Fruit fly (Drosophila melanogaster) whole organism, embryonic: ENCODE measurements around the gene Sec5.

Source experiments
- Abd-B ChIP-seq: fragments of 200-800 bp; sonication (Bioruptor generic); optimal IDR thresholded peaks from 2 replicates; lab custom pipeline; 2018; ENCODE audit warnings: missing biosample characterization, mild to moderate bottlenecking, missing genetic modification characterization, moderate library complexity
- Awh ChIP-seq: fragments of 200-800 bp; sonication (Bioruptor generic); IDR thresholded peaks from 2 replicates; pipeline ENCODE4, ENCODE4 v1.3.6; 2022; ENCODE audit warnings: missing biosample characterization, missing genetic modification characterization
- BEAF-32 ChIP-seq: fragments of 200-800 bp; sonication (Bioruptor generic); optimal IDR thresholded peaks from 3 replicates; lab custom pipeline; 2017; ENCODE audit warnings: missing biosample characterization, missing genetic modification characterization, mild to moderate bottlenecking, moderate library complexity, missing genetic modification reagents
- Bteb2 ChIP-seq: fragments of 200-800 bp; sonication (Bioruptor generic); optimal IDR thresholded peaks from 2 replicates; lab custom pipeline; 2016; ENCODE audit warnings: missing biosample characterization, missing genetic modification characterization
- CG11093 ChIP-seq: fragments of 200-800 bp; sonication (Bioruptor generic); IDR thresholded peaks from 3 replicates; pipeline ENCODE4 v1.3.6; 2022; ENCODE audit warnings: missing biosample characterization, missing genetic modification characterization
- CG11504 ChIP-seq: fragments of 200-800 bp; sonication (Bioruptor generic); optimal IDR thresholded peaks from 3 replicates; lab custom pipeline; 2019; ENCODE audit warnings: missing biosample characterization, mild to moderate bottlenecking, missing genetic modification characterization, moderate library complexity
- CG12219 ChIP-seq: fragments of 200-800 bp; sonication (Bioruptor generic); optimal IDR thresholded peaks from 3 replicates; lab custom pipeline; 2018; ENCODE audit warnings: missing biosample characterization, mild to moderate bottlenecking, missing genetic modification characterization
- CG12391 ChIP-seq: fragments of 200-800 bp; sonication (Bioruptor generic); optimal IDR thresholded peaks from 3 replicates; lab custom pipeline; 2018; ENCODE audit warnings: missing biosample characterization, mild to moderate bottlenecking, missing genetic modification characterization, moderate library complexity
- CG15011 ChIP-seq: fragments of 200-800 bp; sonication (Bioruptor generic); optimal IDR thresholded peaks from 3 replicates; lab custom pipeline; 2018; ENCODE audit warnings: missing biosample characterization, mild to moderate bottlenecking, missing genetic modification characterization
- CG15601 ChIP-seq: fragments of 200-800 bp; sonication (Bioruptor generic); optimal IDR thresholded peaks from 3 replicates; lab custom pipeline; 2019; ENCODE audit warnings: missing biosample characterization, mild to moderate bottlenecking, missing genetic modification characterization, moderate library complexity
- CG17328 ChIP-seq: fragments of 200-800 bp; sonication (Bioruptor generic); IDR thresholded peaks from 2 replicates; pipeline ENCODE4 v1.3.6; 2022; ENCODE audit warnings: missing biosample characterization, missing genetic modification characterization
- CG17802 ChIP-seq: fragments of 200-800 bp; sonication (Bioruptor generic); optimal IDR thresholded peaks from 2 replicates; lab custom pipeline; 2018; ENCODE audit warnings: missing biosample characterization, mild to moderate bottlenecking, missing genetic modification characterization, moderate library complexity
- CG2129 ChIP-seq: fragments of 200-800 bp; sonication (Bioruptor generic); IDR thresholded peaks from 2 replicates; pipeline ENCODE4 v1.3.6; 2022; ENCODE audit warnings: missing biosample characterization, missing genetic modification characterization; ENCODE audit not compliant: partially characterized antibody
- CG2202 ChIP-seq: fragments of 200-800 bp; sonication (Bioruptor generic); optimal IDR thresholded peaks from 2 replicates; lab custom pipeline; 2018; ENCODE audit warnings: missing biosample characterization, mild to moderate bottlenecking, missing genetic modification characterization
- CG34224 ChIP-seq: fragments of 200-800 bp; sonication (Bioruptor generic); IDR thresholded peaks from 3 replicates; pipeline ENCODE4 v1.3.6; 2022; ENCODE audit warnings: missing biosample characterization, missing genetic modification characterization; ENCODE audit not compliant: partially characterized antibody
- CG34422 ChIP-seq: fragments of 200-800 bp; sonication (Bioruptor generic); IDR thresholded peaks from 3 replicates; pipeline ENCODE4 v1.3.6; 2022; ENCODE audit warnings: missing biosample characterization, missing genetic modification characterization
- CG3995 ChIP-seq: fragments of 200-800 bp; sonication (Bioruptor generic); optimal IDR thresholded peaks from 3 replicates; lab custom pipeline; 2016; ENCODE audit warnings: missing biosample characterization, missing genetic modification characterization
- CG5180 ChIP-seq: fragments of 200-800 bp; sonication (Bioruptor generic); optimal IDR thresholded peaks from 3 replicates; lab custom pipeline; 2017; ENCODE audit warnings: missing biosample characterization, missing genetic modification characterization, mild to moderate bottlenecking, moderate library complexity, missing genetic modification reagents
- CG6254 ChIP-seq: fragments of 200-800 bp; sonication (Bioruptor generic); optimal IDR thresholded peaks from 3 replicates; lab custom pipeline; 2017; ENCODE audit warnings: mild to moderate bottlenecking, missing biosample characterization, missing genetic modification reagents, missing genetic modification characterization
- CG8290 ChIP-seq, 3 experiments: fragments of 200-800 bp; sonication (Bioruptor generic); optimal IDR thresholded peaks; 2 replicates each; lab custom pipeline; 2016 to 2019; ENCODE audit warnings: missing biosample characterization in 3 of 3, missing genetic modification characterization in 3 of 3, mild to moderate bottlenecking in 2 of 3, moderate library complexity in 1 of 3
- CG8388 ChIP-seq: fragments of 200-800 bp; sonication (Bioruptor generic); optimal IDR thresholded peaks from 2 replicates; lab custom pipeline; 2019; ENCODE audit warnings: missing biosample characterization, mild to moderate bottlenecking, missing genetic modification characterization, moderate library complexity
- CG8944 ChIP-seq: fragments of 200-800 bp; sonication (Bioruptor generic); optimal IDR thresholded peaks from 3 replicates; lab custom pipeline; 2016; ENCODE audit warnings: missing biosample characterization, missing genetic modification characterization
- HLH4C ChIP-seq: fragments of 200-800 bp; sonication (Bioruptor generic); IDR thresholded peaks from 3 replicates; pipeline ENCODE4 v1.3.6; 2022; ENCODE audit warnings: missing biosample characterization, missing genetic modification characterization; ENCODE audit not compliant: partially characterized antibody
- Hr51 ChIP-seq, 2 experiments: fragments of 200-800 bp; sonication (Bioruptor generic); optimal IDR thresholded peaks; 2 replicates in 1 of 2; 3 replicates in 1 of 2; lab custom pipeline; 2016 to 2018; ENCODE audit warnings: missing biosample characterization in 2 of 2, missing genetic modification characterization in 2 of 2, mild to moderate bottlenecking in 1 of 2, moderate library complexity in 1 of 2
- Lhr ChIP-seq: fragments of 200-800 bp; sonication (Bioruptor generic); optimal IDR thresholded peaks from 3 replicates; lab custom pipeline; 2017; ENCODE audit warnings: mild to moderate bottlenecking, missing biosample characterization, missing genetic modification reagents, missing genetic modification characterization
- Oli ChIP-seq: fragments of 200-800 bp; sonication (Bioruptor generic); optimal IDR thresholded peaks from 2 replicates; lab custom pipeline; 2018; ENCODE audit warnings: missing biosample characterization, mild to moderate bottlenecking, missing genetic modification characterization, moderate library complexity
- PHDP ChIP-seq: fragments of 200-800 bp; sonication (Bioruptor generic); optimal IDR thresholded peaks from 3 replicates; lab custom pipeline; 2018; ENCODE audit warnings: missing biosample characterization, mild to moderate bottlenecking, missing genetic modification characterization, moderate library complexity
- Six4 ChIP-seq: fragments of 200-800 bp; sonication (Bioruptor generic); optimal IDR thresholded peaks from 2 replicates; lab custom pipeline; 2016; ENCODE audit warnings: missing biosample characterization, missing genetic modification characterization
- Usf ChIP-seq: fragments of 200-800 bp; sonication (Bioruptor generic); optimal IDR thresholded peaks from 2 replicates; lab custom pipeline; 2017; ENCODE audit warnings: missing genotype, missing biosample characterization, missing genetic modification characterization
- ap ChIP-seq: fragments of 200-800 bp; sonication (Bioruptor generic); IDR thresholded peaks from 2 replicates; pipeline ENCODE4 v1.3.6; 2022; ENCODE audit warnings: missing biosample characterization, missing genetic modification characterization
- ato ChIP-seq: fragments of 200-800 bp; sonication (Bioruptor generic); IDR thresholded peaks from 2 replicates; pipeline ENCODE4 v1.3.6; 2022; ENCODE audit warnings: missing biosample characterization, missing genetic modification characterization; ENCODE audit not compliant: partially characterized antibody
- bbx ChIP-seq: fragments of 200-800 bp; sonication (Bioruptor generic); IDR thresholded peaks from 2 replicates; pipeline ENCODE4 v1.3.6; 2022; ENCODE audit warnings: missing biosample characterization, missing genetic modification characterization; ENCODE audit not compliant: partially characterized antibody
- bcd ChIP-seq: fragments of 200-800 bp; sonication (Bioruptor generic); optimal IDR thresholded peaks from 2 replicates; lab custom pipeline; 2017; ENCODE audit warnings: missing biosample characterization, mild to moderate bottlenecking, missing genetic modification characterization
- dpn ChIP-seq, 2 experiments: fragments of 200-800 bp; sonication (Bioruptor generic); optimal IDR thresholded peaks; 3 replicates each; lab custom pipeline; 2016; ENCODE audit warnings: missing biosample characterization in 2 of 2, missing genetic modification characterization in 2 of 2
- gsb ChIP-seq: fragments of 200-800 bp; sonication (Bioruptor generic); IDR thresholded peaks from 2 replicates; pipeline ENCODE4 v1.3.6; 2022; ENCODE audit warnings: missing biosample characterization, missing genetic modification characterization
- hb ChIP-seq: fragments of 200-800 bp; sonication (Bioruptor generic); IDR thresholded peaks from 3 replicates; pipeline ENCODE4 v1.3.6; 2022; ENCODE audit warnings: missing biosample characterization, missing genetic modification characterization; ENCODE audit not compliant: partially characterized antibody
- jing ChIP-seq: fragments of 200-800 bp; sonication (Bioruptor generic); optimal IDR thresholded peaks from 2 replicates; lab custom pipeline; 2018; ENCODE audit warnings: missing biosample characterization, mild to moderate bottlenecking, missing genetic modification characterization
- lov ChIP-seq, 2 experiments: fragments of 200-800 bp in 1 of 2; fragments of >200 bp in 1 of 2; sonication (Bioruptor generic) in 1 of 2; IDR thresholded peaks in 1 of 2; optimal IDR thresholded peaks in 1 of 2; 2 replicates in 1 of 2; 3 replicates in 1 of 2; pipeline versions ENCODE4 v1.3.6 to Lab custom; 2017 to 2022; ENCODE audit warnings: missing biosample characterization in 1 of 2, missing genetic modification characterization in 1 of 2
- mld ChIP-seq: fragments of 200-800 bp; sonication (Bioruptor generic); IDR thresholded peaks from 3 replicates; pipeline ENCODE4 v1.3.6; 2022; ENCODE audit warnings: missing biosample characterization, missing genetic modification characterization; ENCODE audit not compliant: partially characterized antibody
- nerfin-2 ChIP-seq: fragments of 200-800 bp; sonication (Bioruptor generic); IDR thresholded peaks from 2 replicates; pipeline ENCODE4 v1.3.6; 2022; ENCODE audit warnings: missing biosample characterization, missing genetic modification characterization; ENCODE audit not compliant: partially characterized antibody
- odd ChIP-seq: fragments of 200-800 bp; sonication (Bioruptor generic); optimal IDR thresholded peaks from 2 replicates; lab custom pipeline; 2017; ENCODE audit warnings: missing biosample characterization, mild to moderate bottlenecking, missing genetic modification characterization
- phol ChIP-seq: fragments of 200-800 bp; sonication (Bioruptor generic); optimal IDR thresholded peaks from 3 replicates; lab custom pipeline; 2018; ENCODE audit warnings: missing biosample characterization, mild to moderate bottlenecking, missing genetic modification characterization, moderate library complexity
- pita ChIP-seq: fragments of 200-800 bp; sonication (Bioruptor generic); optimal IDR thresholded peaks from 2 replicates; lab custom pipeline; 2017; ENCODE audit warnings: missing biosample characterization, mild to moderate bottlenecking, missing genetic modification characterization
- rib ChIP-seq: fragments of 200-800 bp; sonication (Bioruptor generic); IDR thresholded peaks from 2 replicates; pipeline ENCODE4 v1.3.6; 2022; ENCODE audit warnings: missing biosample characterization, missing genetic modification characterization
- sens ChIP-seq: fragments of 200-800 bp; sonication (Bioruptor generic); peaks from one replicate; lab custom pipeline; 2016; ENCODE audit warnings: missing biosample characterization, missing genetic modification characterization
- so ChIP-seq: fragments of 200-800 bp; sonication (Bioruptor generic); IDR thresholded peaks from 3 replicates; pipeline ENCODE4 v1.3.6; 2022; ENCODE audit warnings: missing biosample characterization, missing genetic modification characterization
- sug ChIP-seq: fragments of 200-800 bp; optimal IDR thresholded peaks from 2 replicates; lab custom pipeline; 2019; ENCODE audit warnings: missing biosample characterization, mild to moderate bottlenecking, missing genetic modification characterization, moderate library complexity
- zen2 ChIP-seq: fragments of 200-800 bp; sonication (Bioruptor generic); IDR thresholded peaks from 3 replicates; pipeline ENCODE4 v1.3.6; 2022; ENCODE audit warnings: missing biosample characterization, missing genetic modification characterization; ENCODE audit not compliant: partially characterized antibody

The Sec5 gene

dm6 chr2L:3469869-3470268 is 12.8 kb downstream of the Sec5 start, which contains the start of the genes Pif1 and CG31776 (continued):
- TF ChIP-seq mld (GFP tag; lab: Robert Waterston, UW): 0 out of 3 replicates have a peak, but pooled peaks have one; percentile 22
- no peak for TF ChIP-seq PHDP (tag; lab: Kevin White, UChicago)
- TF ChIP-seq zen2 (GFP tag; lab: Robert Waterston, UW): peak; percentile 92
- TF ChIP-seq sens (GFP tag; lab: Kevin White, UChicago): peak; percentile 68
- TF ChIP-seq CG15011 (GFP tag; lab: Kevin White, UChicago): no peak
- no peak for TF ChIP-seq gsb
- TF ChIP-seq dpn (GFP tag; optimal IDR thresholded peaks at IDR 0.05; lab: Kevin White, UChicago): no peak
- TF ChIP-seq so (GFP tag; lab: Robert Waterston, UW): 0 out of 3 replicates have a peak, but pooled peaks have one; percentile 6
- TF ChIP-seq CG8290 (GFP tag; optimal IDR thresholded peaks at IDR 0.05; lab: Kevin White, UChicago): peak; percentile 91
- peak; percentile 24 to 94 for TF ChIP-seq CG8290 (tag; optimal IDR thresholded peaks at IDR 0.05; lab: Kevin White, UChicago)
- TF ChIP-seq nerfin-2 (GFP tag; lab: Robert Waterston, UW): peak; percentile 83
- no peak for TF ChIP-seq CG11093 (GFP tag; lab: Robert Waterston, UW)
- no peak for TF ChIP-seq CG15601
- peak; percentile 43 for TF ChIP-seq Lhr
- peak; percentile 1 for TF ChIP-seq bcd (GFP tag; lab: Kevin White, UChicago)
- TF ChIP-seq BEAF-32 (GFP tag; lab: Kevin White, UChicago): peak; percentile 92
- TF ChIP-seq CG12391: no peak
- TF ChIP-seq Hr51 (GFP tag; optimal IDR thresholded peaks at IDR 0.05; lab: Kevin White, UChicago): no peak
- no peak for TF ChIP-seq CG17328
- peak; percentile 95 for TF ChIP-seq CG34224
- peak; percentile 12 for TF ChIP-seq sug (tag; lab: Kevin White, UChicago)
- peak; percentile 90 for TF ChIP-seq HLH4C
- TF ChIP-seq Usf: no peak
- TF ChIP-seq odd (GFP tag; lab: Kevin White, UChicago): no peak
- TF ChIP-seq hb: peak; percentile 75; the same call in 2 of the 3 replicates
- TF ChIP-seq CG2129 (GFP tag; lab: Robert Waterston, UW): peak; percentile 79
- TF ChIP-seq Six4 (GFP tag; lab: Kevin White, UChicago): no peak
- TF ChIP-seq rib: no peak
- TF ChIP-seq CG34422: peak; percentile 19; the same call in 1 of the 3 replicates
- peak; percentile 69 for TF ChIP-seq pita (GFP tag; lab: Kevin White, UChicago)
- no peak for TF ChIP-seq Oli
- no peak for TF ChIP-seq CG5180
- TF ChIP-seq CG12219 (GFP tag; lab: Kevin White, UChicago): no peak
- TF ChIP-seq CG6254: no peak
- TF ChIP-seq phol (tag; lab: Kevin White, UChicago): peak; percentile 38
- peak; percentile 95 for TF ChIP-seq CG17802 (tag; lab: Kevin White, UChicago)
- TF ChIP-seq bbx (GFP tag; lab: Robert Waterston, UW): peak; percentile 92
- TF ChIP-seq ato (GFP tag; lab: Robert Waterston, UW): peak; percentile 79; the same call in 1 of the 2 replicates
- TF ChIP-seq CG8944 (GFP tag; lab: Kevin White, UChicago): no peak
- no peak for TF ChIP-seq CG2202 (tag; lab: Kevin White, UChicago)
- no peak for TF ChIP-seq Awh (GFP tag; lab: Robert Waterston, UW)
- no peak for TF ChIP-seq ap
- TF ChIP-seq CG11504 (tag; lab: Kevin White, UChicago): no peak
- no peak for TF ChIP-seq lov (optimal IDR thresholded peaks at IDR 0.05; lab: Kevin White, UChicago)
- no peak for TF ChIP-seq lov (GFP tag; IDR thresholded peaks at IDR 0.05; lab: Robert Waterston, UW)
- TF ChIP-seq Abd-B (GFP tag; lab: Kevin White, UChicago): no peak
- no peak for TF ChIP-seq jing (GFP tag; lab: Kevin White, UChicago)
- peak; percentile 78 for TF ChIP-seq CG3995 (GFP tag; lab: Kevin White, UChicago)
- no peak for TF ChIP-seq CG8388 (GFP tag; lab: Kevin White, UChicago)
- TF ChIP-seq Bteb2 (GFP tag; lab: Kevin White, UChicago): no peak
